Worm (Caenorhabditis elegans) whole organism, young adult: ENCODE data around the gene F57C2.4.

Experiments used
- B0336.3 ChIP-seq: fragments of 200-800 bp; sonication (Bioruptor generic); IDR thresholded peaks from 2 replicates; pipeline ENCODE4 v1.3.6; 2022; ENCODE audit warnings: missing genetic modification characterization, missing compliant biosample characterization
- D2030.7 ChIP-seq: fragments of 200-800 bp; sonication (Bioruptor generic); IDR thresholded peaks from 2 replicates; pipeline ENCODE4 v1.3.6; 2022; ENCODE audit warnings: missing genetic modification reagents, missing genetic modification characterization, missing compliant biosample characterization
- F10E7.11 ChIP-seq: sonication (generic microtip); optimal IDR thresholded peaks from 2 replicates; lab custom pipeline; 2017; ENCODE audit warnings: mild to moderate bottlenecking, missing genetic modification characterization, moderate library complexity, missing compliant biosample characterization
- F52B5.7 ChIP-seq: sonication (generic microtip); optimal IDR thresholded peaks from 2 replicates; lab custom pipeline; 2016; ENCODE audit warnings: mild to moderate bottlenecking, missing genetic modification characterization, missing compliant biosample characterization
- F57A8.1 ChIP-seq: fragments of 200-800 bp; sonication (Bioruptor generic); optimal IDR thresholded peaks from 2 replicates; lab custom pipeline; 2018; ENCODE audit warnings: mild to moderate bottlenecking, missing genetic modification characterization, moderate library complexity, missing compliant biosample characterization
- F57C9.4 ChIP-seq: sonication (generic microtip); optimal IDR thresholded peaks from 2 replicates; lab custom pipeline; 2017; ENCODE audit warnings: mild to moderate bottlenecking, missing genetic modification characterization, missing compliant biosample characterization
- Y56A3A.18 ChIP-seq: fragments of 200-800 bp; sonication (Bioruptor generic); IDR thresholded peaks from 2 replicates; pipeline ENCODE4 v1.3.6; 2022; ENCODE audit warnings: missing genetic modification reagents, missing genetic modification characterization, missing compliant biosample characterization
- Y79H2A.3 ChIP-seq: fragments of 200-800 bp; sonication (Bioruptor generic); conservative IDR thresholded peaks from 2 replicates; pipeline ENCODE4 v1.3.6; 2022; ENCODE audit warnings: missing genetic modification reagents, missing genetic modification characterization, missing compliant biosample characterization
- akir-1 ChIP-seq: fragments of 200-800 bp; sonication (Bioruptor generic); optimal IDR thresholded peaks from 2 replicates; lab custom pipeline; 2018; ENCODE audit warnings: mild to moderate bottlenecking, missing genetic modification characterization, moderate library complexity, missing compliant biosample characterization
- ama-1 ChIP-seq, 3 experiments: fragments of 150-350 bp in 1 of 3; sonication (generic microtip) in 2 of 3; optimal IDR thresholded peaks; 2 replicates each; lab custom pipeline; 2014 to 2018; ENCODE audit warnings: missing biosample characterization in 2 of 3, missing genetic modification characterization in 2 of 3, missing genetic modification reagents in 2 of 3
- atf-7 ChIP-seq: sonication (generic microtip); optimal IDR thresholded peaks from 2 replicates; lab custom pipeline; 2017; ENCODE audit warnings: mild to moderate bottlenecking, missing genetic modification characterization, missing compliant biosample characterization
- athp-1 ChIP-seq: sonication (generic microtip); optimal IDR thresholded peaks from 2 replicates; lab custom pipeline; 2017; ENCODE audit warnings: mild to moderate bottlenecking, missing genetic modification characterization, missing compliant biosample characterization
- attf-5 ChIP-seq: fragments of 200-800 bp; sonication (Bioruptor generic); optimal IDR thresholded peaks from 2 replicates; lab custom pipeline; 2018; ENCODE audit warnings: mild to moderate bottlenecking, missing genetic modification characterization, missing compliant biosample characterization
- bed-1 ChIP-seq: fragments of 200-800 bp; sonication (Bioruptor generic); IDR thresholded peaks from 2 replicates; pipeline ENCODE4 v1.3.6; 2022; ENCODE audit warnings: missing genetic modification reagents, missing genetic modification characterization, missing compliant biosample characterization
- cebp-1 ChIP-seq, 2 experiments: fragments of 200-800 bp in 1 of 2; sonication (Bioruptor generic) in 1 of 2; sonication (generic microtip) in 1 of 2; IDR thresholded peaks in 1 of 2; optimal IDR thresholded peaks in 1 of 2; 2 replicates each; pipeline versions ENCODE4 v1.3.6 to Lab custom; 2017 to 2022; ENCODE audit warnings: missing compliant biosample characterization in 2 of 2, missing genetic modification characterization in 2 of 2, mild to moderate bottlenecking in 1 of 2, missing genetic modification reagents in 1 of 2, moderate library complexity in 1 of 2
- ceh-100 ChIP-seq: fragments of 200-800 bp; sonication (Bioruptor generic); IDR thresholded peaks from 2 replicates; pipeline ENCODE4 v1.3.6; 2022; ENCODE audit warnings: missing genetic modification reagents, missing genetic modification characterization, missing compliant biosample characterization
- ceh-27 ChIP-seq: fragments of 200-800 bp; sonication (Bioruptor generic); optimal IDR thresholded peaks from 2 replicates; lab custom pipeline; 2018; ENCODE audit warnings: mild to moderate bottlenecking, missing genetic modification characterization, moderate library complexity, missing compliant biosample characterization
- die-1 ChIP-seq: sonication (generic microtip); optimal IDR thresholded peaks from 2 replicates; lab custom pipeline; 2016; ENCODE audit warnings: missing genotype, mild to moderate bottlenecking, missing genetic modification characterization, missing compliant biosample characterization
- egl-18 ChIP-seq: fragments of 200-800 bp; sonication (Bioruptor generic); IDR thresholded peaks from 2 replicates; pipeline ENCODE4 v1.3.6; 2022; ENCODE audit warnings: missing genetic modification reagents, missing genetic modification characterization, missing compliant biosample characterization
- ekl-4 ChIP-seq: fragments of 200-800 bp; sonication (Bioruptor generic); IDR thresholded peaks from 2 replicates; pipeline ENCODE4 v1.3.6; 2022; ENCODE audit warnings: missing genetic modification reagents, missing genetic modification characterization, missing compliant biosample characterization
- him-1 ChIP-seq: sonication (generic microtip); optimal IDR thresholded peaks from 2 replicates; lab custom pipeline; 2016; ENCODE audit warnings: missing genotype, missing genetic modification reagents, missing genetic modification characterization, missing compliant biosample characterization
- lin-26 ChIP-seq: fragments of 200-800 bp; sonication (Bioruptor generic); IDR thresholded peaks from 2 replicates; pipeline ENCODE4 v1.3.6; 2022; ENCODE audit warnings: missing genetic modification reagents, missing genetic modification characterization, missing compliant biosample characterization
- lin-40 ChIP-seq: sonication (generic microtip); optimal IDR thresholded peaks from 2 replicates; lab custom pipeline; 2016; ENCODE audit warnings: missing genetic modification characterization, mild to moderate bottlenecking, missing compliant biosample characterization, missing genotype, missing genetic modification reagents
- lin-54 ChIP-seq: fragments of 200-800 bp; sonication (Bioruptor generic); optimal IDR thresholded peaks from 2 replicates; lab custom pipeline; 2018; ENCODE audit warnings: mild to moderate bottlenecking, missing genetic modification characterization, missing compliant biosample characterization
- madf-3 ChIP-seq: fragments of 200-800 bp; sonication (Bioruptor generic); IDR thresholded peaks from 2 replicates; pipeline ENCODE4 v1.3.6; 2022; ENCODE audit warnings: missing genetic modification reagents, missing genetic modification characterization, missing compliant biosample characterization
- madf-6 ChIP-seq: fragments of 200-800 bp; sonication (Bioruptor generic); IDR thresholded peaks from 2 replicates; pipeline ENCODE4 v1.3.6; 2022; ENCODE audit warnings: missing genetic modification reagents, missing genetic modification characterization, missing compliant biosample characterization
- madf-8 ChIP-seq: fragments of 200-800 bp; sonication (Bioruptor generic); conservative IDR thresholded peaks from 2 replicates; pipeline ENCODE4 v1.3.6; 2022; ENCODE audit warnings: missing genetic modification reagents, missing genetic modification characterization, missing compliant biosample characterization
- mes-4 ChIP-seq: sonication (generic microtip); optimal IDR thresholded peaks from 2 replicates; lab custom pipeline; 2016; ENCODE audit warnings: missing genotype, missing genetic modification characterization, missing compliant biosample characterization
- nhr-179 ChIP-seq: sonication (generic microtip); optimal IDR thresholded peaks from 2 replicates; lab custom pipeline; 2016; ENCODE audit warnings: mild to moderate bottlenecking, missing genetic modification characterization, missing compliant biosample characterization
- nhr-90 ChIP-seq: sonication (generic microtip); optimal IDR thresholded peaks from 2 replicates; lab custom pipeline; 2016; ENCODE audit warnings: missing genotype, mild to moderate bottlenecking, missing genetic modification characterization, missing compliant biosample characterization
- pbrm-1 ChIP-seq: fragments of 200-800 bp; sonication (Bioruptor generic); IDR thresholded peaks from 2 replicates; pipeline ENCODE4 v1.3.6; 2022; ENCODE audit warnings: missing genetic modification reagents, missing genetic modification characterization, missing compliant biosample characterization
- pha-4 ChIP-seq: fragments of 150-350 bp; sonication (generic microtip); optimal IDR thresholded peaks from 2 replicates; lab custom pipeline; 2014; ENCODE audit warnings: missing biosample characterization, missing genetic modification reagents, missing genetic modification characterization
- repo-1 ChIP-seq: sonication (generic microtip); optimal IDR thresholded peaks from 2 replicates; lab custom pipeline; 2017; ENCODE audit warnings: mild to moderate bottlenecking, missing genetic modification characterization, missing compliant biosample characterization
- snpc-1.1 ChIP-seq: sonication (generic microtip); optimal IDR thresholded peaks from 2 replicates; lab custom pipeline; 2017; ENCODE audit warnings: missing genetic modification characterization, mild to moderate bottlenecking, missing compliant biosample characterization, antibody characterized with exemption, moderate library complexity, missing genotype, missing genetic modification reagents; ENCODE audit not compliant: insufficient read depth
- snpc-1.3 ChIP-seq: sonication (generic microtip); optimal IDR thresholded peaks from 2 replicates; lab custom pipeline; 2017; ENCODE audit warnings: missing genetic modification characterization, mild to moderate bottlenecking, missing compliant biosample characterization, antibody characterized with exemption, moderate library complexity, missing genotype, missing genetic modification reagents; ENCODE audit not compliant: insufficient read depth
- sptf-2 ChIP-seq: fragments of 200-800 bp; sonication (Bioruptor generic); optimal IDR thresholded peaks from 2 replicates; lab custom pipeline; 2018; ENCODE audit warnings: mild to moderate bottlenecking, missing genetic modification characterization, missing compliant biosample characterization
- tbp1 ChIP-seq: fragments of 200-800 bp; sonication (Bioruptor generic); optimal IDR thresholded peaks from 2 replicates; lab custom pipeline; 2018; ENCODE audit warnings: mild to moderate bottlenecking, missing genetic modification characterization, missing compliant biosample characterization
- tbx-9 ChIP-seq: sonication (generic microtip); optimal IDR thresholded peaks from 2 replicates; lab custom pipeline; 2016; ENCODE audit warnings: borderline replicate concordance, missing genetic modification characterization, inconsistent platforms, missing compliant biosample characterization
- unc-62 ChIP-seq: fragments of 150-350 bp; optimal IDR thresholded peaks from 2 replicates; lab custom pipeline; 2014; ENCODE audit warnings: missing biosample characterization, missing genetic modification reagents, missing genetic modification characterization
- xnd-1 ChIP-seq: sonication (generic microtip); optimal IDR thresholded peaks from 2 replicates; lab custom pipeline; 2016; ENCODE audit warnings: missing genotype, missing genetic modification reagents, missing genetic modification characterization, missing compliant biosample characterization
- ztf-18 ChIP-seq: sonication (generic microtip); optimal IDR thresholded peaks from 2 replicates; lab custom pipeline; 2016; ENCODE audit warnings: missing genotype, mild to moderate bottlenecking, missing genetic modification characterization, missing compliant biosample characterization
- ztf-28 ChIP-seq: fragments of 200-800 bp; sonication (Bioruptor generic); IDR thresholded peaks from 2 replicates; pipeline ENCODE4 v1.3.6; 2022; ENCODE audit warnings: missing genetic modification reagents, missing genetic modification characterization, missing compliant biosample characterization

Gene F57C2.4

DNA sequence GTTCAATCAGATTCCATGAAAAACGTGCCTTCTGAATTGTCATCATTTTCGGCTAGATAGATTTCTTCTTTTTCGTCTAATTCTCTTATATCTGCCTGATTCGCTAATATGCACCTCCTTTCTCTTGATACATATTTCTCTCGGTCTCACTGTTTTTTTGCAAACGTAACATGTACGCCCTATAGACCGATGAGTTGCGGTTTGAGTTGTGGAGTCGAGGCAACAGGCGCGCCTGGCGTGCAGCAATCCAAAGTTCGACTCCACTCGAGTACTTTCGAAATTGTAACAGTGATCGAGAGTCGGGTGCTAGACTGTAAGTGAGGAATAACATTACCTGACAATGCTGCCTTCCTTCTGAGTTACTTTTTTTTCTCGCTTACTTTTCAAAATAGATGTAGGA is 28.3 kb upstream of the F57C2.4 start (continued):
- TF ChIP-seq ama-1 (optimal IDR thresholded peaks at IDR 0.05; lab: Kevin White, UChicago): peak; percentile 9
- peak; percentile 46 to 95 for TF ChIP-seq ama-1 (GFP tag; optimal IDR thresholded peaks at IDR 0.05; lab: Kevin White, UChicago)
- peak; percentile 86 for TF ChIP-seq snpc-1.1 (tag; lab: Kevin White, UChicago)
- no peak for TF ChIP-seq xnd-1 (tag; lab: Kevin White, UChicago)
- peak; percentile 77 for TF ChIP-seq athp-1
- 0 out of 2 replicates have a peak, but pooled peaks have one; percentile 11 for TF ChIP-seq madf-3 (GFP tag; lab: Robert Waterston, UW)
- peak; percentile 86 for TF ChIP-seq sptf-2 (GFP tag; lab: Kevin White, UChicago)
- TF ChIP-seq F52B5.7 (tag; lab: Kevin White, UChicago): peak; percentile 95
- peak; percentile 96 for TF ChIP-seq die-1 (tag; lab: Kevin White, UChicago)
- TF ChIP-seq attf-5 (GFP tag; lab: Kevin White, UChicago): peak; percentile 92
- peak; percentile 67 for TF ChIP-seq ceh-100 (GFP tag; lab: Robert Waterston, UW)
- peak; percentile 97 for TF ChIP-seq nhr-90 (tag; lab: Kevin White, UChicago)
- TF ChIP-seq Y79H2A.3: no peak; the same call in 1 of the 2 replicates
- peak; percentile 59 for TF ChIP-seq tbx-9 (tag; lab: Kevin White, UChicago)
- TF ChIP-seq repo-1 (tag; lab: Kevin White, UChicago): peak; percentile 88
- TF ChIP-seq pha-4: no peak
- TF ChIP-seq F10E7.11: peak; percentile 70
- TF ChIP-seq ztf-18: peak; percentile 87
- peak; percentile 89 for TF ChIP-seq ekl-4
- peak; percentile 88 for TF ChIP-seq akir-1 (GFP tag; lab: Kevin White, UChicago)
- TF ChIP-seq him-1: peak; percentile 95
- no peak for TF ChIP-seq nhr-179 (tag; lab: Kevin White, UChicago)
- TF ChIP-seq lin-40 (tag; lab: Kevin White, UChicago): peak; percentile 83
- peak; percentile 96 for TF ChIP-seq Y56A3A.18
- TF ChIP-seq F57A8.1 (GFP tag; lab: Kevin White, UChicago): peak; percentile 92
- TF ChIP-seq bed-1: no peak
- TF ChIP-seq ceh-27 (GFP tag; lab: Kevin White, UChicago): peak; percentile 90
- peak; percentile 99 for TF ChIP-seq tbp1
- peak; percentile 72; the same call in 1 of the 2 replicates for TF ChIP-seq pbrm-1
- TF ChIP-seq cebp-1 (GFP tag; IDR thresholded peaks at IDR 0.05; lab: Robert Waterston, UW): peak; percentile 47; the same call in 1 of the 2 replicates
- TF ChIP-seq cebp-1 (tag; optimal IDR thresholded peaks at IDR 0.05; lab: Kevin White, UChicago): peak; percentile 85
- peak; percentile 84 for TF ChIP-seq mes-4 (tag; lab: Kevin White, UChicago)
- TF ChIP-seq B0336.3: peak; percentile 87
- peak; percentile 84 for TF ChIP-seq D2030.7
- TF ChIP-seq ztf-28: peak; percentile 63; the same call in 1 of the 2 replicates
- peak; percentile 86 for TF ChIP-seq lin-54 (GFP tag; lab: Kevin White, UChicago)
- TF ChIP-seq F57C9.4 (tag; lab: Kevin White, UChicago): peak; percentile 76
- peak; percentile 86 for TF ChIP-seq atf-7 (tag; lab: Kevin White, UChicago)

ce11 chrII:14497848-14498247 is 27.3 kb upstream of the F57C2.4 start, which contains the start of gene dhs-8:
Gene dhs-8 (plus strand): TSS chrII:14498026.
- TF ChIP-seq madf-8 (GFP tag; lab: Robert Waterston, UW) (no peak), lin-26 (no peak), snpc-1.3 (tag; lab: Kevin White, UChicago) (no peak), egl-18 (GFP tag; lab: Robert Waterston, UW) (no peak), nhr-90 (tag; lab: Kevin White, UChicago) (no peak), die-1 (tag; lab: Kevin White, UChicago) (no peak), attf-5 (GFP tag; lab: Kevin White, UChicago) (no peak), F10E7.11 (no peak), unc-62 (no peak), madf-6 (no peak)
